Worm (Caenorhabditis elegans): ENCODE results near the gene ttr-59.

ttr-59 gene

ce11 chrX:7371945-7372344 lies 42.3 kb downstream of the ttr-59 start:
- TF ChIP-seq unc-62 (GFP tag; optimal IDR thresholded peaks at IDR 0.05) = no peak

ce11 chrX:7376941-7377340 lies 47.3 kb downstream of the ttr-59 start, which contains the start of gene npr-8:
npr-8 (plus strand) TSS chrX:7377302.
- TF ChIP-seq unc-62 (GFP tag; optimal IDR thresholded peaks at IDR 0.05) = no peak

ce11 chrX:7378608-7379007 lies 49.0 kb downstream of the ttr-59 start:
- no peak for TF ChIP-seq unc-62 (GFP tag; optimal IDR thresholded peaks at IDR 0.05)
